Worm (Caenorhabditis elegans) whole organism, young adult: ENCODE results near the gene algn-12.

Source experiments
- mxl-1 ChIP-seq: sonication (generic microtip); optimal IDR thresholded peaks from 2 replicates; lab custom pipeline; 2016; ENCODE audit warnings: missing genetic modification characterization, missing compliant biosample characterization
- ztf-18 ChIP-seq: sonication (generic microtip); optimal IDR thresholded peaks from 2 replicates; lab custom pipeline; 2016; ENCODE audit warnings: missing genotype, mild to moderate bottlenecking, missing genetic modification characterization, missing compliant biosample characterization

ce11 chrV:8010103-8010502 lies 24.8 kb upstream of the algn-12 start, which contains the start of gene Y97E10AR.4:
- TF ChIP-seq mxl-1 (tag; lab: Kevin White, UChicago) (no peak), ztf-18 (no peak)
